Worm (Caenorhabditis elegans): ENCODE measurements around the gene pqn-31.

Gene pqn-31

ce11 chrV:9088758-9089157, 20.6 kb upstream of the pqn-31 start:
- TF ChIP-seq mab-9 (GFP tag; IDR thresholded peaks at IDR 0.05) (0 out of 2 replicates have a peak, but pooled peaks have one; percentile 8), nhr-85 (tag) (peak; percentile 20), lir-3 (tag; optimal IDR thresholded peaks at IDR 0.05; ENCODE audit: poor library complexity) (no peak), nhr-12 (tag; optimal IDR thresholded peaks at IDR 0.05) (no peak), snpc-4 (tag; optimal IDR thresholded peaks at IDR 0.05) (no peak), nhr-20 (tag; optimal IDR thresholded peaks at IDR 0.05) (no peak), C16A3.4 (tag; optimal IDR thresholded peaks at IDR 0.05) (no peak), hlh-17 (GFP tag; optimal IDR thresholded peaks at IDR 0.05; ENCODE audit: borderline replicate concordance) (no peak), grh-1 (GFP tag; IDR thresholded peaks at IDR 0.05) (no peak), blmp-1 (tag; optimal IDR thresholded peaks at IDR 0.05) (no peak), tlp-1 (tag; optimal IDR thresholded peaks at IDR 0.05) (no peak), nhr-237 (tag; optimal IDR thresholded peaks at IDR 0.05) (no peak), unc-130 (tag; optimal IDR thresholded peaks at IDR 0.05) (no peak), zag-1 (tag; optimal IDR thresholded peaks at IDR 0.05) (no peak), nhr-84 (tag; optimal IDR thresholded peaks at IDR 0.05) (no peak), pqm-1 (tag; optimal IDR thresholded peaks at IDR 0.05) (no peak), sup-37 (GFP tag; optimal IDR thresholded peaks at IDR 0.05) (no peak), ama-1 (optimal IDR thresholded peaks at IDR 0.05) (peak; percentile 76)

- TF ChIP-seq snpc-4 (tag; optimal IDR thresholded peaks at IDR 0.05), result peak; percentile 40
Measured at ce11 chrV:9090824-9091798, 18.3 kb upstream of the pqn-31 start.

- TF ChIP-seq unc-130 (tag; optimal IDR thresholded peaks at IDR 0.05), result no peak
- no peak for TF ChIP-seq efl-3 (GFP tag; optimal IDR thresholded peaks at IDR 0.05)
- TF ChIP-seq nhr-20 (tag; optimal IDR thresholded peaks at IDR 0.05), result no peak
- no peak for TF ChIP-seq elt-3 (tag; optimal IDR thresholded peaks at IDR 0.05)
- peak; percentile 63 for TF ChIP-seq lin-14 (GFP tag; optimal IDR thresholded peaks at IDR 0.05)
- TF ChIP-seq snpc-4 (tag; optimal IDR thresholded peaks at IDR 0.05), result no peak
- no peak for TF ChIP-seq lin-35 (GFP tag; optimal IDR thresholded peaks at IDR 0.05)
Measured at ce11 chrV:9092209-9092608, 17.2 kb upstream of the pqn-31 start, which contains the start of gene T27E4.1. T27E4.1 (plus strand) TSS chrV:9092345.

ce11 chrV:9094060-9094628, 15.2 kb upstream of the pqn-31 start:
- peak in 2 of 6 experiments; percentile 40 to 44 for TF ChIP-seq elt-3 (tag; optimal IDR thresholded peaks at IDR 0.05)
- no peak for TF ChIP-seq hlh-4 (tag; optimal IDR thresholded peaks at IDR 0.05)
- no peak for TF ChIP-seq sptf-1 (tag; optimal IDR thresholded peaks at IDR 0.05)
- TF ChIP-seq lin-39 (tag; optimal IDR thresholded peaks at IDR 0.05), result peak; percentile 35
- no peak for TF ChIP-seq nhr-12 (tag; optimal IDR thresholded peaks at IDR 0.05)
- no peak for TF ChIP-seq pqm-1 (tag; optimal IDR thresholded peaks at IDR 0.05)
- no peak for TF ChIP-seq mab-9 (GFP tag; IDR thresholded peaks at IDR 0.05)
- peak; percentile 59 for TF ChIP-seq lir-3 (tag; optimal IDR thresholded peaks at IDR 0.05; ENCODE audit: poor library complexity)
- TF ChIP-seq ceh-63 (GFP tag; optimal IDR thresholded peaks at IDR 0.05), result no peak
- peak; percentile 51 for TF ChIP-seq mep-1 (tag; optimal IDR thresholded peaks at IDR 0.05)
- TF ChIP-seq dpl-1 (GFP tag; optimal IDR thresholded peaks at IDR 0.05), result peak in 2 of 3 experiments; percentile 17 to 31
- TF ChIP-seq skn-1 (tag; optimal IDR thresholded peaks at IDR 0.05), result peak; percentile 56
- TF ChIP-seq isw-1 (GFP tag; IDR thresholded peaks at IDR 0.05), result no peak
- TF ChIP-seq C16A3.4 (tag; optimal IDR thresholded peaks at IDR 0.05), result peak; percentile 54
- TF ChIP-seq sox-4 (tag; optimal IDR thresholded peaks at IDR 0.05), result no peak
- no peak for TF ChIP-seq fos-1 (tag; optimal IDR thresholded peaks at IDR 0.05)
- peak; percentile 82 for TF ChIP-seq elt-2 (tag; optimal IDR thresholded peaks at IDR 0.05)
- no peak for TF ChIP-seq Y116A8C.19 (tag; optimal IDR thresholded peaks at IDR 0.05; ENCODE audit: borderline replicate concordance)
- no peak for TF ChIP-seq unc-98 (GFP tag; IDR thresholded peaks at IDR 0.05)
- TF ChIP-seq nhr-90 (tag; optimal IDR thresholded peaks at IDR 0.05; ENCODE audit: poor library complexity), result peak; percentile 78
- TF ChIP-seq hpl-2 (GFP tag; optimal IDR thresholded peaks at IDR 0.05), result no peak
- no peak for TF ChIP-seq fkh-4 (tag; optimal IDR thresholded peaks at IDR 0.05; ENCODE audit: borderline replicate concordance)
- TF ChIP-seq nhr-28 (tag; optimal IDR thresholded peaks at IDR 0.05), result no peak
- peak; percentile 50; the same call in 1 of the 2 replicates for TF ChIP-seq ceh-88 (GFP tag; IDR thresholded peaks at IDR 0.05)
- TF ChIP-seq ztf-11 (tag; optimal IDR thresholded peaks at IDR 0.05), result peak in 1 of 2 experiments; percentile 10
- no peak for TF ChIP-seq tlp-1 (tag; optimal IDR thresholded peaks at IDR 0.05)
- TF ChIP-seq ceh-82 (tag; optimal IDR thresholded peaks at IDR 0.05), result no peak
- TF ChIP-seq nhr-20 (tag; optimal IDR thresholded peaks at IDR 0.05), result peak; percentile 96
- TF ChIP-seq ama-1 (optimal IDR thresholded peaks at IDR 0.05), result peak; percentile 26
